Worm (Caenorhabditis elegans): ENCODE data around the gene ZK616.3.

DNA sequence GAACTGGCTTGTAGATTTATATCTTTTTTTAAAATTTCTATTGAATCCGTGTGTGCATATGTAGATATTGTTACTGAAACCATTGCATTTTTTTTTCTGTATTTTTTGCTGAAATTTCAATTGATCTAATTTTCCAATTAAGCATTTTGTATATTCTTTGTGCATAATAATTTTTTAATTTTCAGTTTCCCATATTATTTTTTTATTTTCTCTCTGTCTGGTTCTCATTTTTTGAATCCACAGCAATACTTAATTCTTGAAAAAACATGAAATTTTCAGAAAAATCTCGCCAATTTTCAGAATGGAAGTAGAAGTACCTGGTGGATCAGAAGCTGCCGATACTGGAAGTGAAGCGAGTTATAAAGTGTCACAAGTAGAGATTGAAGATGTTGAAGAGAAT lies 30.3 kb upstream of the ZK616.3 start, which contains the start of gene sand-1:
- TF ChIP-seq pha-4 (tag; optimal IDR thresholded peaks at IDR 0.05) (no peak), elt-2 (tag; optimal IDR thresholded peaks at IDR 0.05) (no peak), dmd-4 (tag; optimal IDR thresholded peaks at IDR 0.05; ENCODE audit: borderline replicate concordance) (no peak)
